Worm (Caenorhabditis elegans): Measurements from ENCODE around the gene lon-1.

DNA sequence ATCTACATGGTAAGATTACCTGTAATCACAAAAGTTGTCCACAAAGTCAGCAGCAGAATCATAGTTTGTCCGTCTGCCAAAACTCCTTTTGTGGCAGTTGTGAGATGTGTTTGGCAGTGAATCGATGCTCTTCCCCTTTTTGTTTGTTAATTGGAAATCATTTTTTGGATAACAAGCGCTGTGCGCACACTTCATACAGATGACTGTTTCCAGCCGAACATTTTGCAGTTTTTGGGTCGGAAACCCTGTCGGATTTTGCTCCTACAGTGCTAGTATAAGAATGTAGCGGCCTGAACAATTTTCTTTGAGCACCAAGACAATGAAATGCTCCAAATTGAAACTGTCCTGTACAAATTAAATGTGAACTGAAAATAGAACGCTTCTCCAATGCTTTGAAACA, 34.4 kb downstream of the lon-1 start, which contains the start of gene D1044.7:
- TF ChIP-seq ztf-23 (GFP tag; IDR thresholded peaks at IDR 0.05) (no peak), T22C8.4 (GFP tag; IDR thresholded peaks at IDR 0.05) (no peak), flt-1 (GFP tag; IDR thresholded peaks at IDR 0.05) (no peak), ref-1 (GFP tag; conservative IDR thresholded peaks at IDR 0.05) (no peak)

Data from whole organism, midembryonic.